Worm (Caenorhabditis elegans) whole organism, midembryonic: ENCODE measurements around the gene srz-1.

Experiments
- T22C8.4 ChIP-seq: fragments of 200-800 bp; sonication (Bioruptor generic); IDR thresholded peaks from 2 replicates; pipeline ENCODE4 v1.3.6; 2022; ENCODE audit warnings: missing genetic modification characterization, missing compliant biosample characterization
- cog-1 ChIP-seq: sonication (generic microtip); optimal IDR thresholded peaks from 2 replicates; lab custom pipeline; 2016; ENCODE audit warnings: missing genetic modification characterization, missing compliant biosample characterization
- flt-1 ChIP-seq: fragments of 200-800 bp; sonication (Bioruptor generic); IDR thresholded peaks from 2 replicates; pipeline ENCODE4 v1.3.6; 2022; ENCODE audit warnings: missing genetic modification characterization, missing compliant biosample characterization
- klf-2 ChIP-seq: fragments of 200-800 bp; sonication (Bioruptor generic); conservative IDR thresholded peaks from 2 replicates; pipeline ENCODE4 v1.3.6; 2022; ENCODE audit warnings: missing genetic modification reagents, missing genetic modification characterization, missing compliant biosample characterization
- med-1 ChIP-seq: sonication (generic microtip); optimal IDR thresholded peaks from 2 replicates; lab custom pipeline; 2017; ENCODE audit warnings: missing genetic modification characterization, mild to moderate bottlenecking, missing compliant biosample characterization, antibody characterized with exemption, missing genetic modification reagents; ENCODE audit not compliant: insufficient read depth
- ref-1 ChIP-seq: fragments of 200-800 bp; sonication (Bioruptor generic); conservative IDR thresholded peaks from 2 replicates; pipeline ENCODE4 v1.3.6; 2022; ENCODE audit warnings: missing genetic modification reagents, missing genetic modification characterization, missing compliant biosample characterization
- tab-1 ChIP-seq: fragments of 200-800 bp; sonication (Bioruptor generic); IDR thresholded peaks from 2 replicates; pipeline ENCODE4 v1.3.6; 2022; ENCODE audit warnings: missing genetic modification characterization, missing compliant biosample characterization
- ztf-23 ChIP-seq: fragments of 200-800 bp; sonication (Bioruptor generic); IDR thresholded peaks from 2 replicates; pipeline ENCODE4 v1.3.6; 2022; ENCODE audit warnings: missing genetic modification reagents, missing genetic modification characterization, missing compliant biosample characterization
- ztf-29 ChIP-seq: fragments of 200-800 bp; sonication (Bioruptor generic); IDR thresholded peaks from 2 replicates; pipeline ENCODE4 v1.3.6; 2022; ENCODE audit warnings: missing genetic modification reagents, missing genetic modification characterization, missing compliant biosample characterization

srz-1 gene

ce11 chrV:16697178-16697577, 21.5 kb downstream of the srz-1 start, which contains the start of gene srw-41:
Gene srw-41, plus strand, starts transcription at chrV:16697478.
- TF ChIP-seq cog-1 (tag; lab: Kevin White, UChicago), result no peak
- no peak for TF ChIP-seq klf-2 (GFP tag; lab: Robert Waterston, UW)
- TF ChIP-seq med-1 (GFP tag; lab: Kevin White, UChicago), result no peak
- no peak for TF ChIP-seq tab-1 (GFP tag; lab: Robert Waterston, UW)

DNA sequence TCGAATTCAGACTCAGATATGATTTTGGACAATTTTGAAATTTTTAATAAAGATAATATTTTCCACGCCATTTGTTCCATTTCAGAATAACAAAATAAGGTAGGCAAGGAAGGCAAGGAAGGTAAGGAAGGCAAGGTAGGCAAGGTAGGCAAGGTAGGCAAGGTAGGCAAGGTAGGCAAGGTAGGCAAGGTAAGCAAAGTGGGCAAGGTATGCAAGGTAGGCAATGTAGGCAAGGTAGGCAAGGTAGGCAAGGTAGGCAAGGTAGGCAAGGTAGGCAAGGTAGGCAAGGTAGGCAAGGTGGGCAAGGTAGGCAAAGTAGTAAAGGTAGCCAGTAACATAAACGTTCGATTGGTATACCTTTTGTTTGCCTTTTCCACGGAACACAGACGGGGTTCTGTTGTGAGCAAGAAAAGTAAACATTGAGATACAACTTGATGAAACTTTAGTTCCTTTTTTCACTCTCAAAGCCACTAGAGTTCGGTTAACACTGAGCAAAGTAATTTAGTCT, 24.2 kb downstream of the srz-1 start, which contains the start of gene Y70C5C.1:
TSS of gene Y70C5C.1 (plus strand) at position 458 of the 508 bp plus-strand sequence.
- no peak for TF ChIP-seq med-1 (GFP tag; lab: Kevin White, UChicago)
- peak; percentile 67 for TF ChIP-seq ztf-23 (GFP tag; lab: Robert Waterston, UW)
- no peak for TF ChIP-seq ztf-29 (GFP tag; lab: Robert Waterston, UW)
- peak; percentile 73; the same call in 1 of the 2 replicates for TF ChIP-seq flt-1 (GFP tag; lab: Robert Waterston, UW)
- TF ChIP-seq cog-1 (tag; lab: Kevin White, UChicago), result no peak
- no peak for TF ChIP-seq ref-1 (GFP tag; lab: Robert Waterston, UW)
- no peak for TF ChIP-seq klf-2 (GFP tag; lab: Robert Waterston, UW)
- no peak for TF ChIP-seq T22C8.4 (GFP tag; lab: Robert Waterston, UW)
- no peak for TF ChIP-seq tab-1 (GFP tag; lab: Robert Waterston, UW)

DNA sequence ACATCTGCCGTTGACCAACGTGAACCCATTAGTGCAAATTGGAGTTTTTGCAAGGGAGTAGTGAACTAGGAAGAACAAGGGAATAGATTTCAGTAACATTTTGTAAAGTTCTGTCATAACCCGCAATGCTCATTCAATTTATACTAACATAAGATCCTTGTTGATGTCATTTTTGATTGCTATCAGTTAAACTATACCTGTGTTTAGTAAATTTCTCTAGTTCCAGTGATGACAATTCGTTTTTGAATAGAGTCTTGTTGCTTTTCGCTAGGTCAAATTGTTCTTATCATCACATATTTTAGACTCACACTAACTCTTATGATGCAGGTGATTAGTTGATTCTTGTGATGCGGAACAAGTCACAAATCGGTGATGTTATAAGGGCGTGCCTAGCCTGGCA, 30.9 kb downstream of the srz-1 start, which contains the start of gene clec-9:
TSS of gene clec-9 (minus strand) at position 101 of the 400 bp plus-strand sequence.
- TF ChIP-seq ztf-23 (GFP tag; lab: Robert Waterston, UW) (no peak), klf-2 (GFP tag; lab: Robert Waterston, UW) (no peak), cog-1 (tag; lab: Kevin White, UChicago) (no peak), med-1 (GFP tag; lab: Kevin White, UChicago) (no peak), flt-1 (GFP tag; lab: Robert Waterston, UW) (no peak), T22C8.4 (GFP tag; lab: Robert Waterston, UW) (no peak), ref-1 (GFP tag; lab: Robert Waterston, UW) (no peak), ztf-29 (GFP tag; lab: Robert Waterston, UW) (no peak), tab-1 (GFP tag; lab: Robert Waterston, UW) (no peak)

DNA sequence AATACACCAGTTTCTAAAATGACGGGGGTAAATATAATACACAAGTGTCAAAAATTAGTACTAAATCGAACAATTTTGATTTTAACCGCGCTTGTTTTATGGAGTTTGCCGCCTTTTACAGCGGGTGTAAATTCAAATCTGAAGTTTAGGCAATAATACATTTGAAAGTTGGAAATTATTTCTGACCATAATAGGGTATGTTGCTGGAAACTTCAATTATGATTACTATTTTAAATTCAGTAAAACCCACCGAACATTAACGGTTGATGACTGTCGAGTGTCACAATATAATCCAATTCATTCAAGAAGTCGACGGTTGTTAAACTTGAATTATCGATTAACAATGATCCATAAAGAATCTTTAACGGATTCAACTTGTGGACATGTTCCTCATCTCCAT, 38.1 kb downstream of the srz-1 start:
- no peak for TF ChIP-seq ztf-23 (GFP tag; lab: Robert Waterston, UW)
- TF ChIP-seq med-1 (GFP tag; lab: Kevin White, UChicago), result no peak
- no peak for TF ChIP-seq flt-1 (GFP tag; lab: Robert Waterston, UW)
- TF ChIP-seq ztf-29 (GFP tag; lab: Robert Waterston, UW), result no peak
- TF ChIP-seq tab-1 (GFP tag; lab: Robert Waterston, UW), result no peak
- TF ChIP-seq T22C8.4 (GFP tag; lab: Robert Waterston, UW), result no peak
- no peak for TF ChIP-seq klf-2 (GFP tag; lab: Robert Waterston, UW)
- no peak for TF ChIP-seq ref-1 (GFP tag; lab: Robert Waterston, UW)
- TF ChIP-seq cog-1 (tag; lab: Kevin White, UChicago), result no peak

ce11 chrV:16716574-16716973, 40.9 kb downstream of the srz-1 start, which contains the start of gene srh-137:
Gene srh-137, minus strand, starts transcription at chrV:16716674.
- TF ChIP-seq klf-2 (GFP tag; lab: Robert Waterston, UW), result no peak
- no peak for TF ChIP-seq ref-1 (GFP tag; lab: Robert Waterston, UW)
- TF ChIP-seq ztf-23 (GFP tag; lab: Robert Waterston, UW), result no peak
- TF ChIP-seq T22C8.4 (GFP tag; lab: Robert Waterston, UW), result no peak
- TF ChIP-seq med-1 (GFP tag; lab: Kevin White, UChicago), result no peak
- TF ChIP-seq ztf-29 (GFP tag; lab: Robert Waterston, UW), result no peak

DNA sequence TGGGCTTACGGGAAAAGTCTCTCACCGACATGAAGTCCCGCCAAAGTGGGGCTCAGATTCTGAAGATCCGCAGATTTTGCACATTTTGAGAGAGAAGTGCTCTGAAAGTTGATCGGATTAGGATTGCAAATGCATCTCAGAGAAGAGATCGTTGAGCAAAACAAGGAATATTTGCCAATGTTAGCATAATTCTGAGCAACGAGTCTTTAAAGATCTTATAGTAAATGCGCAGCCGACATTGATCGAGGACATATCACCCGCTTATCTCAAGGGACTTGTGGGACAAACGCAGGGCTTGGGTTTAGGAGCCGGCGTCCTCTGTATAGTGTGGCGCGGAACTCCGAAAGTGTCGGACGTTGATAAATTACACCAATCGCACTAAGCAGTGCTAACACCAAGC, 48.1 kb downstream of the srz-1 start, which contains the start of gene nhr-112:
TSS of gene nhr-112 (minus strand) at position 101 of the 400 bp plus-strand sequence.
- TF ChIP-seq ztf-29 (GFP tag; lab: Robert Waterston, UW), result no peak
- TF ChIP-seq flt-1 (GFP tag; lab: Robert Waterston, UW), result no peak
- no peak for TF ChIP-seq ztf-23 (GFP tag; lab: Robert Waterston, UW)
- TF ChIP-seq ref-1 (GFP tag; lab: Robert Waterston, UW), result no peak
- no peak for TF ChIP-seq tab-1 (GFP tag; lab: Robert Waterston, UW)
- no peak for TF ChIP-seq med-1 (GFP tag; lab: Kevin White, UChicago)
- TF ChIP-seq T22C8.4 (GFP tag; lab: Robert Waterston, UW), result no peak
- TF ChIP-seq cog-1 (tag; lab: Kevin White, UChicago), result no peak
- no peak for TF ChIP-seq klf-2 (GFP tag; lab: Robert Waterston, UW)

DNA sequence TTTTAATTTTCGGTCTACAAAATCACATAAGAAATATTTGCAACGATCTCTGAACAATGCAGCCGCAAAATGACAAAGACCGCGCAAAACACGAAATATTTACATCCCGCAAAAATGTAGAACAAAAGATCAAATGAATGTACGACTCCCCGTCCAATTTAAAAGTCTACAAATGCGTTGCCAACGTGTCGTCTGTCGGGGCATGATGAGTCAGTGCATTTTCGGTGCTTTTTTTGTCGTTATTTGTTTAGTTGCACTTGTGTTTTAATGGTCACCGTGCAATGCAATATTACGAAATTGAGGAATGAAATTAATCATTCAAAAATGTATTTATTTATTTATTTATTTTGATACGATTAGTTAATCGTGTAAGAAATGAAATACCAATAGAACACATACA, 48.9 kb downstream of the srz-1 start:
- TF ChIP-seq cog-1 (tag; lab: Kevin White, UChicago), result no peak
- no peak for TF ChIP-seq tab-1 (GFP tag; lab: Robert Waterston, UW)

ce11 chrV:16725955-16726354, 50.3 kb downstream of the srz-1 start:
- TF ChIP-seq cog-1 (tag; lab: Kevin White, UChicago) (no peak), ztf-23 (GFP tag; lab: Robert Waterston, UW) (no peak), T22C8.4 (GFP tag; lab: Robert Waterston, UW) (no peak), flt-1 (GFP tag; lab: Robert Waterston, UW) (no peak), klf-2 (GFP tag; lab: Robert Waterston, UW) (no peak), ref-1 (GFP tag; lab: Robert Waterston, UW) (no peak), ztf-29 (GFP tag; lab: Robert Waterston, UW) (no peak), med-1 (GFP tag; lab: Kevin White, UChicago) (no peak), tab-1 (GFP tag; lab: Robert Waterston, UW) (no peak)

ce11 chrV:16726915-16727314, 51.3 kb downstream of the srz-1 start, which contains the start of gene T25E12.14:
Gene T25E12.14, plus strand, starts transcription at chrV:16727215.
- no peak for TF ChIP-seq ref-1 (GFP tag; lab: Robert Waterston, UW)
- TF ChIP-seq cog-1 (tag; lab: Kevin White, UChicago), result no peak
- no peak for TF ChIP-seq ztf-23 (GFP tag; lab: Robert Waterston, UW)
- no peak for TF ChIP-seq flt-1 (GFP tag; lab: Robert Waterston, UW)
- no peak for TF ChIP-seq med-1 (GFP tag; lab: Kevin White, UChicago)
- no peak for TF ChIP-seq tab-1 (GFP tag; lab: Robert Waterston, UW)
